Worm (Caenorhabditis elegans): ENCODE results near the gene H03A11.2.

H03A11.2 gene

ce11 chrX:15181454-15181853 lies 49.0 kb downstream of the H03A11.2 start, which contains the start of gene pkhm-2 (continued):
- peak; percentile 48; the same call in 1 of the 2 replicates for TF ChIP-seq zfp-3 (GFP tag; conservative IDR thresholded peaks at IDR 0.05)
- peak; percentile 84 for TF ChIP-seq spr-3 (GFP tag; optimal IDR thresholded peaks at IDR 0.05)
- no peak for TF ChIP-seq F26F4.8 (GFP tag; conservative IDR thresholded peaks at IDR 0.05)
- TF ChIP-seq unc-39 (tag; optimal IDR thresholded peaks at IDR 0.05): no peak
- peak; percentile 99 for TF ChIP-seq aha-1 (tag)
- peak; percentile 66 to 88 for TF ChIP-seq lsy-2 (tag; optimal IDR thresholded peaks at IDR 0.05)
- peak; percentile 74 for TF ChIP-seq nhr-25 (tag; optimal IDR thresholded peaks at IDR 0.05; ENCODE audit: borderline replicate concordance, insufficient read depth)
- TF ChIP-seq jun-1 (tag; optimal IDR thresholded peaks at IDR 0.05): peak; percentile 69
- TF ChIP-seq tra-1 (GFP tag; IDR thresholded peaks at IDR 0.05): 0 out of 2 replicates have a peak, but pooled peaks have one; percentile 24
- TF ChIP-seq lin-29 (GFP tag; IDR thresholded peaks at IDR 0.05): 0 out of 2 replicates have a peak, but pooled peaks have one; percentile 11
- peak; percentile 90 for TF ChIP-seq lin-13 (GFP tag; optimal IDR thresholded peaks at IDR 0.05)
- TF ChIP-seq lin-1 (GFP tag; IDR thresholded peaks at IDR 0.05): peak; percentile 82
- TF ChIP-seq unc-62 (GFP tag; optimal IDR thresholded peaks at IDR 0.05 in 1 of 2): peak in 1 of 2 experiments; percentile 99
- no peak for TF ChIP-seq unc-62 (tag; optimal IDR thresholded peaks at IDR 0.05)
- 0 out of 2 replicates have a peak, but pooled peaks have one; percentile 43 for TF ChIP-seq lim-7 (GFP tag; IDR thresholded peaks at IDR 0.05)
- TF ChIP-seq spr-1 (tag; optimal IDR thresholded peaks at IDR 0.05): peak; percentile 90
- TF ChIP-seq F10B5.3 (tag; optimal IDR thresholded peaks at IDR 0.05): peak; percentile 84
- no peak for TF ChIP-seq ZK337.2 (GFP tag; IDR thresholded peaks at IDR 0.05)
- TF ChIP-seq nhr-48 (tag; optimal IDR thresholded peaks at IDR 0.05): peak; percentile 82
- TF ChIP-seq mes-2 (tag; optimal IDR thresholded peaks at IDR 0.05; ENCODE audit: poor library complexity, severe bottlenecking): peak; percentile 93
- TF ChIP-seq daf-16 (GFP tag; optimal IDR thresholded peaks at IDR 0.05): peak in 1 of 2 experiments; percentile 61
- peak; percentile 86 for TF ChIP-seq daf-16 (tag; optimal IDR thresholded peaks at IDR 0.05)
- TF ChIP-seq skn-1 (tag; optimal IDR thresholded peaks at IDR 0.05): no peak
- peak; percentile 11 for TF ChIP-seq fkh-10 (GFP tag; optimal IDR thresholded peaks at IDR 0.05)
- TF ChIP-seq arid-1 (GFP tag; conservative IDR thresholded peaks at IDR 0.05): peak; percentile 49; the same call in 1 of the 2 replicates
- peak; percentile 26 for TF ChIP-seq gei-8 (GFP tag; optimal IDR thresholded peaks at IDR 0.05)
- TF ChIP-seq T26A8.4 (GFP tag; IDR thresholded peaks at IDR 0.05): peak; percentile 93
- TF ChIP-seq php-3 (GFP tag; IDR thresholded peaks at IDR 0.05): peak; percentile 77
- TF ChIP-seq nhr-11 (tag; optimal IDR thresholded peaks at IDR 0.05): peak; percentile 85
- TF ChIP-seq ztf-11 (tag; optimal IDR thresholded peaks at IDR 0.05): no peak
- peak; percentile 83 for TF ChIP-seq saeg-2 (GFP tag; IDR thresholded peaks at IDR 0.05)
- TF ChIP-seq nhr-41 (GFP tag; IDR thresholded peaks at IDR 0.05): no peak
- TF ChIP-seq snpc-4 (tag; optimal IDR thresholded peaks at IDR 0.05): peak; percentile 44
- no peak for TF ChIP-seq ces-1 (GFP tag; optimal IDR thresholded peaks at IDR 0.05)
- TF ChIP-seq nhr-102 (tag; optimal IDR thresholded peaks at IDR 0.05): peak; percentile 95
- peak; percentile 86 for TF ChIP-seq egl-43 (GFP tag; IDR thresholded peaks at IDR 0.05)
- peak; percentile 95 for TF ChIP-seq mxl-3 (GFP tag; optimal IDR thresholded peaks at IDR 0.05)
- TF ChIP-seq egl-27 (tag; optimal IDR thresholded peaks at IDR 0.05): no peak

DNA sequence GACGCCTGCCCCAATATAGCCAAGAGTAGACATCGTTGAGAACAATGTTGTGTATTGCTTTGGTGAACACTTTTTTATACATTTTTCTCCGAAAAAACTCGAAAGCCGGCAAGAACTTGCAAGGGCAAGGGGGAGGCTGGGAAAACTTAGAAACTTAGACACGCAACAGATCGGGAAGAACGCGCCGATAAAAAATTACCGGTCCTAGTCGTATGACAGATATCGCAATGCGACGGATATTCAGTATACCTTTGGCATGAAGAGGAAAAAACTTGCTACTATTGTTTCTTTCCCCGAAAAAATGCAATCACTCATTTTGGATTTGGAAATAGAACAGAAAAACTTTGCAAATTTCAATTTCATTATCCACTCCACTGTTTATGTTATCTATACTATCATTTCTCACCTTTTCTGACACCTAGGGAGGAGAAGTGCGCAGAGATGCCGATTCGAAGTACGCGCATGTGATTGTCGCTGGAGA lies 54.0 kb downstream of the H03A11.2 start, which contains the start of gene col-41:
col-41 (minus strand) TSS at position 51 of the 481 bp plus-strand sequence.
- TF ChIP-seq mdl-1 (tag; optimal IDR thresholded peaks at IDR 0.05) (peak in 1 of 2 experiments; percentile 25), snpc-4 (tag; optimal IDR thresholded peaks at IDR 0.05) (no peak), R02D3.7 (tag; optimal IDR thresholded peaks at IDR 0.05) (no peak), set-16 (GFP tag; IDR thresholded peaks at IDR 0.05) (no peak), madf-5 (GFP tag; IDR thresholded peaks at IDR 0.05) (no peak), hlh-30 (tag; optimal IDR thresholded peaks at IDR 0.05; ENCODE audit: insufficient read depth) (no peak), hlh-11 (tag; optimal IDR thresholded peaks at IDR 0.05) (peak; percentile 9), mxl-2 (GFP tag; conservative IDR thresholded peaks at IDR 0.05) (no peak), lir-3 (tag; optimal IDR thresholded peaks at IDR 0.05) (no peak), daf-12 (tag; optimal IDR thresholded peaks at IDR 0.05) (no peak), daf-19 (GFP tag; conservative IDR thresholded peaks at IDR 0.05) (no peak), gei-8 (GFP tag; optimal IDR thresholded peaks at IDR 0.05) (no peak), dpl-1 (GFP tag; optimal IDR thresholded peaks at IDR 0.05) (no peak), tag-97 (GFP tag; IDR thresholded peaks at IDR 0.05) (no peak)
